Fruit fly (Drosophila melanogaster) whole organism, embryonic: Measurements from ENCODE around the gene CG10948.

ENCODE experiments used
- B-H2 ChIP-seq: fragments of 200-800 bp; sonication (Bioruptor generic); optimal IDR thresholded peaks from 2 replicates; lab custom pipeline; 2018; ENCODE audit warnings: missing biosample characterization, mild to moderate bottlenecking, missing genetic modification characterization
- C15 ChIP-seq: fragments of 200-800 bp; sonication (Bioruptor generic); IDR thresholded peaks from 3 replicates; pipeline ENCODE4 v1.3.6; 2022; ENCODE audit warnings: missing biosample characterization, missing genetic modification characterization
- CG1024 ChIP-seq: fragments of 200-800 bp; sonication (Bioruptor generic); IDR thresholded peaks from 2 replicates; pipeline ENCODE4 v1.3.6; 2022; ENCODE audit warnings: missing biosample characterization, missing genetic modification characterization
- CG10366 ChIP-seq: fragments of 200-800 bp; sonication (Bioruptor generic); IDR thresholded peaks from 2 replicates; pipeline ENCODE4 v1.3.6; 2022; ENCODE audit warnings: missing biosample characterization, missing genetic modification characterization
- CG11456 ChIP-seq: fragments of 200-800 bp; sonication (Bioruptor generic); IDR thresholded peaks from 3 replicates; pipeline ENCODE4 v1.3.6; 2022; ENCODE audit warnings: missing biosample characterization, missing genetic modification characterization
- CG11504 ChIP-seq: fragments of 200-800 bp; sonication (Bioruptor generic); optimal IDR thresholded peaks from 3 replicates; lab custom pipeline; 2019; ENCODE audit warnings: missing biosample characterization, mild to moderate bottlenecking, missing genetic modification characterization, moderate library complexity
- CG12104 ChIP-seq: fragments of 200-800 bp; sonication (Bioruptor generic); optimal IDR thresholded peaks from 3 replicates; lab custom pipeline; 2016; ENCODE audit warnings: missing biosample characterization, missing genetic modification characterization
- CG12236 ChIP-seq: fragments of 200-800 bp; sonication (Bioruptor generic); optimal IDR thresholded peaks from 2 replicates; lab custom pipeline; 2016; ENCODE audit warnings: missing biosample characterization, missing genetic modification characterization
- CG1602 ChIP-seq: fragments of 200-800 bp; sonication (Bioruptor generic); optimal IDR thresholded peaks from 3 replicates; lab custom pipeline; 2016; ENCODE audit warnings: missing biosample characterization, missing genetic modification characterization
- CG17829 ChIP-seq: fragments of 200-800 bp; optimal IDR thresholded peaks from 2 replicates; lab custom pipeline; 2019; ENCODE audit warnings: missing biosample characterization, mild to moderate bottlenecking, missing genetic modification characterization, moderate library complexity
- CG18619 ChIP-seq: fragments of 200-800 bp; sonication (Bioruptor generic); optimal IDR thresholded peaks from 3 replicates; lab custom pipeline; 2017; ENCODE audit warnings: missing biosample characterization, mild to moderate bottlenecking, missing genetic modification characterization
- CG2712 ChIP-seq: fragments of 200-800 bp; optimal IDR thresholded peaks from 3 replicates; lab custom pipeline; 2019; ENCODE audit warnings: missing biosample characterization, mild to moderate bottlenecking, missing genetic modification characterization, moderate library complexity
- CG34422 ChIP-seq: fragments of 200-800 bp; sonication (Bioruptor generic); IDR thresholded peaks from 3 replicates; pipeline ENCODE4 v1.3.6; 2022; ENCODE audit warnings: missing biosample characterization, missing genetic modification characterization
- CG4328 ChIP-seq: fragments of 200-800 bp; sonication (Bioruptor generic); optimal IDR thresholded peaks from 3 replicates; lab custom pipeline; 2017; ENCODE audit warnings: missing biosample characterization, missing genetic modification reagents, missing genetic modification characterization
- CG4820 ChIP-seq: fragments of 200-800 bp; sonication (Bioruptor generic); optimal IDR thresholded peaks from 3 replicates; lab custom pipeline; 2016; ENCODE audit warnings: missing biosample characterization, missing genetic modification characterization
- CG6854 ChIP-seq: fragments of 200-800 bp; sonication (Bioruptor generic); optimal IDR thresholded peaks from 3 replicates; lab custom pipeline; 2017; ENCODE audit warnings: missing biosample characterization, mild to moderate bottlenecking, missing genetic modification characterization
- CG8281 ChIP-seq: fragments of 200-800 bp; sonication (Bioruptor generic); optimal IDR thresholded peaks from 2 replicates; lab custom pipeline; 2018; ENCODE audit warnings: missing biosample characterization, mild to moderate bottlenecking, missing genetic modification characterization, moderate library complexity
- CG8944 ChIP-seq: fragments of 200-800 bp; sonication (Bioruptor generic); optimal IDR thresholded peaks from 3 replicates; lab custom pipeline; 2016; ENCODE audit warnings: missing biosample characterization, missing genetic modification characterization
- CG9876 ChIP-seq: fragments of 200-800 bp; sonication (Bioruptor generic); optimal IDR thresholded peaks from 2 replicates; lab custom pipeline; 2016; ENCODE audit warnings: missing biosample characterization, missing genetic modification characterization
- Dad ChIP-seq: fragments of 200-800 bp; sonication (Bioruptor generic); optimal IDR thresholded peaks from 3 replicates; lab custom pipeline; 2016; ENCODE audit warnings: missing biosample characterization, missing genetic modification characterization
- Fer3 ChIP-seq: fragments of 200-800 bp; sonication (Bioruptor generic); optimal IDR thresholded peaks from 2 replicates; lab custom pipeline; 2018; ENCODE audit warnings: missing biosample characterization, mild to moderate bottlenecking, missing genetic modification characterization, moderate library complexity
- GATAe ChIP-seq: fragments of 200-800 bp; sonication (Bioruptor generic); conservative IDR thresholded peaks from 2 replicates; pipeline ENCODE4 v1.3.6; 2022; ENCODE audit warnings: missing biosample characterization, missing genetic modification characterization
- Hr3 ChIP-seq: fragments of 200-800 bp; sonication (Bioruptor generic); optimal IDR thresholded peaks from 3 replicates; lab custom pipeline; 2016; ENCODE audit warnings: missing biosample characterization, missing genetic modification characterization
- Nf-YB ChIP-seq: fragments of 200-800 bp; sonication (Bioruptor generic); optimal IDR thresholded peaks from 3 replicates; lab custom pipeline; 2019; ENCODE audit warnings: missing biosample characterization, mild to moderate bottlenecking, missing genetic modification characterization, moderate library complexity
- Ravus ChIP-seq: fragments of 200-800 bp; sonication (Bioruptor generic); IDR thresholded peaks from 2 replicates; pipeline ENCODE4 v1.3.6; 2022; ENCODE audit warnings: missing biosample characterization, missing genetic modification characterization
- Scr ChIP-seq: fragments of 200-800 bp; sonication (Bioruptor generic); IDR thresholded peaks from 2 replicates; pipeline ENCODE4 v1.3.6; 2022; ENCODE audit warnings: missing biosample characterization, missing genetic modification characterization; ENCODE audit not compliant: partially characterized antibody
- Six4 ChIP-seq: fragments of 200-800 bp; sonication (Bioruptor generic); optimal IDR thresholded peaks from 2 replicates; lab custom pipeline; 2016; ENCODE audit warnings: missing biosample characterization, missing genetic modification characterization
- Xrp1 ChIP-seq: fragments of 200-800 bp; sonication (Bioruptor generic); IDR thresholded peaks from 2 replicates; pipeline ENCODE4 v1.3.6; 2022; ENCODE audit warnings: missing biosample characterization, missing genetic modification characterization
- al ChIP-seq: fragments of 200-800 bp; sonication (Bioruptor generic); IDR thresholded peaks from 2 replicates; pipeline ENCODE4 v1.3.6; 2022; ENCODE audit warnings: missing biosample characterization, missing genetic modification characterization
- ase ChIP-seq: fragments of 200-800 bp; sonication (Bioruptor generic); IDR thresholded peaks from 3 replicates; pipeline ENCODE4 v1.3.6; 2022; ENCODE audit warnings: missing biosample characterization, missing genetic modification characterization
- bcd ChIP-seq: fragments of 200-800 bp; sonication (Bioruptor generic); optimal IDR thresholded peaks from 2 replicates; lab custom pipeline; 2017; ENCODE audit warnings: missing biosample characterization, mild to moderate bottlenecking, missing genetic modification characterization
- bowl ChIP-seq: fragments of 200-800 bp; sonication (Bioruptor generic); IDR thresholded peaks from 2 replicates; pipeline ENCODE4 v1.3.6; 2022; ENCODE audit warnings: missing biosample characterization, missing genetic modification characterization
- da ChIP-seq: fragments of 200-800 bp; sonication (Bioruptor generic); optimal IDR thresholded peaks from 2 replicates; lab custom pipeline; 2016; ENCODE audit warnings: missing biosample characterization, missing genetic modification characterization
- fd64A ChIP-seq: fragments of 200-800 bp; sonication (Bioruptor generic); optimal IDR thresholded peaks from 3 replicates; lab custom pipeline; 2018; ENCODE audit warnings: missing biosample characterization, mild to moderate bottlenecking, missing genetic modification characterization
- gsb-n ChIP-seq: fragments of 200-800 bp; sonication (Bioruptor generic); optimal IDR thresholded peaks from 3 replicates; lab custom pipeline; 2018; ENCODE audit warnings: missing biosample characterization, mild to moderate bottlenecking, missing genetic modification characterization
- ind ChIP-seq: fragments of 200-800 bp; sonication (Bioruptor generic); optimal IDR thresholded peaks from 3 replicates; lab custom pipeline; 2016; ENCODE audit warnings: missing biosample characterization, missing genetic modification characterization
- inv ChIP-seq: fragments of 200-800 bp; sonication (Bioruptor generic); IDR thresholded peaks from 2 replicates; pipeline ENCODE4 v1.3.6; 2022; ENCODE audit warnings: missing biosample characterization, missing genetic modification characterization; ENCODE audit not compliant: partially characterized antibody
- jumu ChIP-seq: fragments of 200-800 bp; sonication (Bioruptor generic); optimal IDR thresholded peaks from 3 replicates; lab custom pipeline; 2016; ENCODE audit warnings: missing biosample characterization, missing genetic modification characterization
- lov ChIP-seq, 2 experiments: fragments of 200-800 bp in 1 of 2; fragments of >200 bp in 1 of 2; sonication (Bioruptor generic) in 1 of 2; IDR thresholded peaks in 1 of 2; optimal IDR thresholded peaks in 1 of 2; 2 replicates in 1 of 2; 3 replicates in 1 of 2; pipeline versions ENCODE4 v1.3.6 to Lab custom; 2017 to 2022; ENCODE audit warnings: missing biosample characterization in 1 of 2, missing genetic modification characterization in 1 of 2
- nmo ChIP-seq: fragments of 200-800 bp; sonication (Bioruptor generic); optimal IDR thresholded peaks from 2 replicates; lab custom pipeline; 2018; ENCODE audit warnings: missing biosample characterization, mild to moderate bottlenecking, missing genetic modification characterization, moderate library complexity
- p53 ChIP-seq: fragments of 200-800 bp; sonication (Bioruptor generic); optimal IDR thresholded peaks from 2 replicates; lab custom pipeline; 2016; ENCODE audit warnings: missing biosample characterization, missing genetic modification characterization
- rib ChIP-seq: fragments of 200-800 bp; sonication (Bioruptor generic); IDR thresholded peaks from 2 replicates; pipeline ENCODE4 v1.3.6; 2022; ENCODE audit warnings: missing biosample characterization, missing genetic modification characterization
- shn ChIP-seq: fragments of 200-800 bp; sonication (Bioruptor generic); optimal IDR thresholded peaks from 3 replicates; lab custom pipeline; 2016; ENCODE audit warnings: missing biosample characterization, missing genetic modification characterization
- slou ChIP-seq: fragments of 200-800 bp; sonication (Bioruptor generic); optimal IDR thresholded peaks from 3 replicates; lab custom pipeline; 2016; ENCODE audit warnings: missing biosample characterization, missing genetic modification characterization
- sr ChIP-seq: fragments of 200-800 bp; sonication (Bioruptor generic); IDR thresholded peaks from 3 replicates; pipeline ENCODE4 v1.3.6; 2022; ENCODE audit warnings: missing biosample characterization, missing genetic modification characterization
- sug ChIP-seq: fragments of 200-800 bp; optimal IDR thresholded peaks from 2 replicates; lab custom pipeline; 2019; ENCODE audit warnings: missing biosample characterization, mild to moderate bottlenecking, missing genetic modification characterization, moderate library complexity
- trem ChIP-seq: fragments of 200-800 bp; optimal IDR thresholded peaks from 3 replicates; lab custom pipeline; 2019; ENCODE audit warnings: missing biosample characterization, mild to moderate bottlenecking, missing genetic modification characterization, moderate library complexity
- tup ChIP-seq: fragments of 200-800 bp; sonication (Bioruptor generic); optimal IDR thresholded peaks from 2 replicates; lab custom pipeline; 2016; ENCODE audit warnings: missing biosample characterization, mild to moderate bottlenecking, missing genetic modification characterization, moderate library complexity
- unpg ChIP-seq: fragments of 200-800 bp; sonication (Bioruptor generic); optimal IDR thresholded peaks from 3 replicates; lab custom pipeline; 2018; ENCODE audit warnings: missing biosample characterization, mild to moderate bottlenecking, missing genetic modification characterization, moderate library complexity
- usp ChIP-seq: fragments of >200 bp; optimal IDR thresholded peaks from 2 replicates; lab custom pipeline; 2017; ENCODE audit warnings: missing biosample characterization, missing genetic modification characterization
- zfh2 ChIP-seq: fragments of 200-800 bp; sonication (Bioruptor generic); optimal IDR thresholded peaks from 2 replicates; lab custom pipeline; 2016; ENCODE audit warnings: missing biosample characterization, missing genetic modification characterization

Gene CG10948

dm6 chr3L:12813907-12814306 is 36.0 kb downstream of the CG10948 start, which contains the start of the genes Sf3a2 and CG42588 (continued):
- TF ChIP-seq da (GFP tag; lab: Kevin White, UChicago) (no peak), unpg (GFP tag; lab: Kevin White, UChicago) (peak; percentile 41), sr (no peak), trem (tag; lab: Kevin White, UChicago) (peak; percentile 85), CG18619 (GFP tag; lab: Kevin White, UChicago) (peak; percentile 19), lov (optimal IDR thresholded peaks at IDR 0.05; lab: Kevin White, UChicago) (no peak), lov (GFP tag; IDR thresholded peaks at IDR 0.05; lab: Robert Waterston, UW) (0 out of 3 replicates have a peak, but pooled peaks have one; percentile 9), GATAe (GFP tag; lab: Robert Waterston, UW) (no peak), bcd (GFP tag; lab: Kevin White, UChicago) (no peak), Ravus (GFP tag; lab: Robert Waterston, UW) (peak; percentile 7; the same call in 1 of the 2 replicates), CG1024 (peak; percentile 34; the same call in 1 of the 2 replicates), gsb-n (tag; lab: Kevin White, UChicago) (no peak), B-H2 (GFP tag; lab: Kevin White, UChicago) (peak; percentile 59), Dad (GFP tag; lab: Kevin White, UChicago) (peak; percentile 45), zfh2 (GFP tag; lab: Kevin White, UChicago) (peak; percentile 26), CG34422 (GFP tag; lab: Robert Waterston, UW) (peak; percentile 85; the same call in 2 of the 3 replicates), ind (GFP tag; lab: Kevin White, UChicago) (peak; percentile 74), Scr (peak; percentile 89), p53 (GFP tag; lab: Kevin White, UChicago) (no peak), CG11504 (tag; lab: Kevin White, UChicago) (no peak), usp (no peak), Nf-YB (GFP tag; lab: Kevin White, UChicago) (peak; percentile 2), CG8944 (peak; percentile 18), nmo (GFP tag; lab: Kevin White, UChicago) (peak; percentile 79), fd64A (GFP tag; lab: Kevin White, UChicago) (no peak), CG12236 (GFP tag; lab: Kevin White, UChicago) (no peak), CG1602 (peak; percentile 79), CG2712 (tag; lab: Kevin White, UChicago) (peak; percentile 84), CG17829 (tag; lab: Kevin White, UChicago) (peak; percentile 83), sug (tag; lab: Kevin White, UChicago) (peak; percentile 74), CG9876 (GFP tag; lab: Kevin White, UChicago) (no peak), rib (0 out of 2 replicates have a peak, but pooled peaks have one; percentile 24), CG12104 (GFP tag; lab: Kevin White, UChicago) (no peak), Hr3 (peak; percentile 67), Fer3 (tag; lab: Kevin White, UChicago) (no peak), CG4820 (GFP tag; lab: Kevin White, UChicago) (no peak), Xrp1 (peak; percentile 73), bowl (no peak), ase (GFP tag; lab: Robert Waterston, UW) (peak; percentile 43; the same call in 1 of the 3 replicates), inv (GFP tag; lab: Robert Waterston, UW) (peak; percentile 80), CG4328 (no peak), CG6854 (GFP tag; lab: Kevin White, UChicago) (no peak), tup (no peak), CG11456 (GFP tag; lab: Robert Waterston, UW) (peak; percentile 89), C15 (no peak), al (GFP tag; lab: Robert Waterston, UW) (peak; percentile 66), slou (GFP tag; lab: Kevin White, UChicago) (peak; percentile 36), CG10366 (no peak; the same call in 1 of the 2 replicates), Six4 (GFP tag; lab: Kevin White, UChicago) (peak; percentile 29), CG8281 (tag; lab: Kevin White, UChicago) (no peak), jumu (GFP tag; lab: Kevin White, UChicago) (no peak), shn (GFP tag; lab: Kevin White, UChicago) (peak; percentile 5)
